Worm (Caenorhabditis elegans): Measurements from ENCODE around the gene B0252.8.

- TF ChIP-seq che-1 (tag; optimal IDR thresholded peaks at IDR 0.05): no peak
- no peak for TF ChIP-seq dve-1 (tag; optimal IDR thresholded peaks at IDR 0.05)
- no peak for TF ChIP-seq pha-4 (tag; optimal IDR thresholded peaks at IDR 0.05)
- no peak for TF ChIP-seq K02D7.2 (tag; optimal IDR thresholded peaks at IDR 0.05)
- TF ChIP-seq nfya-1 (tag; optimal IDR thresholded peaks at IDR 0.05): no peak
- TF ChIP-seq pha-2 (tag; optimal IDR thresholded peaks at IDR 0.05): no peak
- no peak for TF ChIP-seq nhr-11 (tag; optimal IDR thresholded peaks at IDR 0.05)
- TF ChIP-seq rnt-1 (tag; optimal IDR thresholded peaks at IDR 0.05): no peak
- no peak for TF ChIP-seq fkh-10 (GFP tag; optimal IDR thresholded peaks at IDR 0.05)
- TF ChIP-seq pros-1 (tag; optimal IDR thresholded peaks at IDR 0.05): no peak
- TF ChIP-seq unc-55 (GFP tag; optimal IDR thresholded peaks at IDR 0.05): no peak
Measured at ce11 chrII:6937057-6937456, 21.1 kb downstream of the B0252.8 start.
